Worm (Caenorhabditis elegans): ENCODE data around the gene Y39A3A.3.
A peak's percentile ranks its signal among the peaks of the same experiment; 100 is the strongest.

The Y39A3A.3 gene

ce11 chrIII:2090695-2091094, 22.5 kb upstream of the Y39A3A.3 start (continued):
- TF ChIP-seq aha-1 (tag) = peak; percentile 2
- no peak for TF ChIP-seq lin-15B (tag; optimal IDR thresholded peaks at IDR 0.05)
- no peak for TF ChIP-seq lim-7 (GFP tag; IDR thresholded peaks at IDR 0.05)
- TF ChIP-seq sdz-12 (GFP tag; optimal IDR thresholded peaks at IDR 0.05) = no peak
- peak in 1 of 2 experiments; percentile 66 for TF ChIP-seq mdl-1 (tag; optimal IDR thresholded peaks at IDR 0.05)
- TF ChIP-seq skn-1 (tag; optimal IDR thresholded peaks at IDR 0.05) = no peak
- TF ChIP-seq ceh-20 (GFP tag; IDR thresholded peaks at IDR 0.05) = no peak
- peak; percentile 96 for TF ChIP-seq dve-1 (tag; optimal IDR thresholded peaks at IDR 0.05; ENCODE audit: insufficient read depth)
- peak; percentile 39 for TF ChIP-seq nhr-76 (tag; optimal IDR thresholded peaks at IDR 0.05)
- TF ChIP-seq zfp-2 (tag; optimal IDR thresholded peaks at IDR 0.05) = no peak
- TF ChIP-seq tra-1 (GFP tag; IDR thresholded peaks at IDR 0.05) = no peak
- TF ChIP-seq set-16 (GFP tag; IDR thresholded peaks at IDR 0.05) = no peak
- TF ChIP-seq F26F4.8 (GFP tag; conservative IDR thresholded peaks at IDR 0.05) = no peak
- TF ChIP-seq hmg-1.1 (GFP tag; IDR thresholded peaks at IDR 0.05) = peak; percentile 43
- no peak for TF ChIP-seq fos-1 (tag; optimal IDR thresholded peaks at IDR 0.05)
- TF ChIP-seq ces-1 (GFP tag; optimal IDR thresholded peaks at IDR 0.05) = no peak
- TF ChIP-seq aly-2 (tag; optimal IDR thresholded peaks at IDR 0.05) = no peak
- TF ChIP-seq mxl-3 (GFP tag; optimal IDR thresholded peaks at IDR 0.05) = no peak
- no peak for TF ChIP-seq mxl-2 (GFP tag; conservative IDR thresholded peaks at IDR 0.05)
- TF ChIP-seq ama-1 (optimal IDR thresholded peaks at IDR 0.05) = no peak
- no peak for TF ChIP-seq D1046.2 (GFP tag; IDR thresholded peaks at IDR 0.05)
- no peak for TF ChIP-seq tag-97 (GFP tag; IDR thresholded peaks at IDR 0.05)
- no peak for TF ChIP-seq ceh-32 (tag; optimal IDR thresholded peaks at IDR 0.05; ENCODE audit: poor library complexity)
- no peak for TF ChIP-seq Y48G9A.11 (GFP tag; IDR thresholded peaks at IDR 0.05)
- peak; percentile 66 for TF ChIP-seq dmd-6 (GFP tag; IDR thresholded peaks at IDR 0.05)
- peak; percentile 77 for TF ChIP-seq hlh-11 (tag; optimal IDR thresholded peaks at IDR 0.05)
- peak; percentile 5 for TF ChIP-seq dpl-1 (GFP tag; optimal IDR thresholded peaks at IDR 0.05)
- no peak for TF ChIP-seq attf-4 (tag; optimal IDR thresholded peaks at IDR 0.05)
- TF ChIP-seq ceh-82 (tag; optimal IDR thresholded peaks at IDR 0.05) = no peak
- peak; percentile 71 for TF ChIP-seq lin-13 (GFP tag; optimal IDR thresholded peaks at IDR 0.05)
- TF ChIP-seq zip-2 (tag; optimal IDR thresholded peaks at IDR 0.05) = no peak
- TF ChIP-seq nhr-25 (tag; optimal IDR thresholded peaks at IDR 0.05; ENCODE audit: borderline replicate concordance, insufficient read depth) = peak; percentile 3
- TF ChIP-seq spr-3 (GFP tag; optimal IDR thresholded peaks at IDR 0.05) = no peak
- no peak for TF ChIP-seq dmd-8 (GFP tag; IDR thresholded peaks at IDR 0.05)
- no peak for TF ChIP-seq pha-4 (GFP tag; IDR thresholded peaks at IDR 0.05)
- peak; percentile 94 for TF ChIP-seq pha-4 (tag; optimal IDR thresholded peaks at IDR 0.05)
- TF ChIP-seq ceh-62 (tag; optimal IDR thresholded peaks at IDR 0.05) = no peak
- TF ChIP-seq F37D6.2 (tag; optimal IDR thresholded peaks at IDR 0.05) = no peak
- no peak for TF ChIP-seq nhr-10 (tag; optimal IDR thresholded peaks at IDR 0.05)
- no peak for TF ChIP-seq nhr-42 (GFP tag; IDR thresholded peaks at IDR 0.05)
- TF ChIP-seq gei-8 (GFP tag; optimal IDR thresholded peaks at IDR 0.05) = no peak
- no peak for TF ChIP-seq madf-5 (GFP tag; IDR thresholded peaks at IDR 0.05)
- TF ChIP-seq fkh-10 (GFP tag; optimal IDR thresholded peaks at IDR 0.05) = no peak
- TF ChIP-seq arid-1 (GFP tag; conservative IDR thresholded peaks at IDR 0.05) = no peak
- TF ChIP-seq nhr-11 (tag; optimal IDR thresholded peaks at IDR 0.05) = no peak
- no peak for TF ChIP-seq vab-7 (GFP tag; IDR thresholded peaks at IDR 0.05)
- peak; percentile 36 for TF ChIP-seq lin-38 (GFP tag; IDR thresholded peaks at IDR 0.05)
- no peak for TF ChIP-seq egl-43 (GFP tag; IDR thresholded peaks at IDR 0.05)
- TF ChIP-seq hif-1 (tag; optimal IDR thresholded peaks at IDR 0.05) = peak in 1 of 2 experiments; percentile 17
- TF ChIP-seq daf-12 (tag; optimal IDR thresholded peaks at IDR 0.05) = no peak
- no peak for TF ChIP-seq ctbp-1 (GFP tag; IDR thresholded peaks at IDR 0.05)
- no peak for TF ChIP-seq spr-1 (tag; optimal IDR thresholded peaks at IDR 0.05)
- no peak for TF ChIP-seq lin-39 (tag; optimal IDR thresholded peaks at IDR 0.05)
